Worm (Caenorhabditis elegans): ENCODE results near the gene trpp-12.

trpp-12 gene

DNA sequence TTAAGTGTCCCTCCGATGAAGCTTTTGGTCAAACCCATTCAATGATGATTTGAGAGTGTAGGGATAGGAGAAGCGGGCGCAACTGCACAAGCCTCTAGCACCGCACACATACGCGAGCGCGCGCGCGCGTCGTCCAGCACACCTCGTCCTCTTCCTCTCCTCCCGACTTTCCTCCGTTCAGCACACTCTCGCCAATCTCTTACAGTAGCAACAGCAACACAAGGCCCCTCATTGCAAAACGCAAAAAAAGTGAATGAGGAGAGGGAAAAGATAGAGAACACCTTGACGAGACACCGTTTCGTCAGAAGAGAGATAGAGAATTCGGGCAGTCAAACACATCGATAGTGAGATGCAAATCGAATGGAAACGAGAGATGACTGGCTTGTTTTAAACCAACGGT is 23.0 kb downstream of the trpp-12 start:
- TF ChIP-seq ets-4 (GFP tag; optimal IDR thresholded peaks at IDR 0.05) (no peak), nhr-90 (tag; optimal IDR thresholded peaks at IDR 0.05) (peak; percentile 13), zfh-2 (GFP tag; conservative IDR thresholded peaks at IDR 0.05) (peak; percentile 98), ceh-27 (GFP tag; optimal IDR thresholded peaks at IDR 0.05) (peak; percentile 57), aptf-2 (GFP tag; conservative IDR thresholded peaks at IDR 0.05) (no peak), F49E8.2 (tag; optimal IDR thresholded peaks at IDR 0.05; ENCODE audit: insufficient read depth) (no peak), dox-1 (GFP tag; IDR thresholded peaks at IDR 0.05) (peak; percentile 55; the same call in 1 of the 2 replicates), B0261.1 (tag; optimal IDR thresholded peaks at IDR 0.05) (no peak), attf-6 (GFP tag; IDR thresholded peaks at IDR 0.05) (no peak), egrh-3 (GFP tag; IDR thresholded peaks at IDR 0.05) (peak; percentile 93), nhr-80 (tag; optimal IDR thresholded peaks at IDR 0.05) (peak; percentile 91), lin-40 (tag; optimal IDR thresholded peaks at IDR 0.05) (peak; percentile 44), ztf-26 (tag; optimal IDR thresholded peaks at IDR 0.05) (peak; percentile 20), Y56A3A.18 (GFP tag; IDR thresholded peaks at IDR 0.05) (peak; percentile 52; the same call in 1 of the 2 replicates), chd-7 (tag; optimal IDR thresholded peaks at IDR 0.05) (peak; percentile 3), hmg-20 (GFP tag; IDR thresholded peaks at IDR 0.05) (no peak), ztf-18 (tag; optimal IDR thresholded peaks at IDR 0.05) (peak; percentile 29), Y95B8A.8 (GFP tag; IDR thresholded peaks at IDR 0.05) (no peak), B0019.2 (GFP tag; conservative IDR thresholded peaks at IDR 0.05) (no peak), bed-2 (GFP tag; IDR thresholded peaks at IDR 0.05) (no peak), F23B12.7 (tag; optimal IDR thresholded peaks at IDR 0.05; ENCODE audit: insufficient read depth) (peak; percentile 3), madf-10 (tag; optimal IDR thresholded peaks at IDR 0.05) (peak; percentile 10), ZK185.1 (tag; optimal IDR thresholded peaks at IDR 0.05; ENCODE audit: poor library complexity, severe bottlenecking) (peak; percentile 6), lin-26 (GFP tag; IDR thresholded peaks at IDR 0.05) (0 out of 2 replicates have a peak, but pooled peaks have one; percentile 14), Y53G8AR.9 (GFP tag; conservative IDR thresholded peaks at IDR 0.05) (0 out of 2 replicates have a peak, but pooled peaks have one; percentile 26), K12H6.12 (tag; optimal IDR thresholded peaks at IDR 0.05) (peak; percentile 54), nfya-2 (GFP tag; IDR thresholded peaks at IDR 0.05) (no peak), egl-44 (GFP tag; IDR thresholded peaks at IDR 0.05) (no peak), cebp-1 (GFP tag; IDR thresholded peaks at IDR 0.05) (0 out of 2 replicates have a peak, but pooled peaks have one; percentile 29), cebp-1 (tag; optimal IDR thresholded peaks at IDR 0.05) (no peak), K11D2.4 (GFP tag; IDR thresholded peaks at IDR 0.05) (no peak), him-1 (tag; optimal IDR thresholded peaks at IDR 0.05) (no peak), attf-5 (GFP tag; optimal IDR thresholded peaks at IDR 0.05) (peak; percentile 47), ceh-58 (GFP tag; IDR thresholded peaks at IDR 0.05) (no peak), pbrm-1 (GFP tag; IDR thresholded peaks at IDR 0.05) (no peak), ekl-4 (GFP tag; IDR thresholded peaks at IDR 0.05) (0 out of 2 replicates have a peak, but pooled peaks have one; percentile 26), hmg-1.2 (GFP tag; IDR thresholded peaks at IDR 0.05) (peak; percentile 58), nhr-27 (tag; optimal IDR thresholded peaks at IDR 0.05) (no peak)

DNA sequence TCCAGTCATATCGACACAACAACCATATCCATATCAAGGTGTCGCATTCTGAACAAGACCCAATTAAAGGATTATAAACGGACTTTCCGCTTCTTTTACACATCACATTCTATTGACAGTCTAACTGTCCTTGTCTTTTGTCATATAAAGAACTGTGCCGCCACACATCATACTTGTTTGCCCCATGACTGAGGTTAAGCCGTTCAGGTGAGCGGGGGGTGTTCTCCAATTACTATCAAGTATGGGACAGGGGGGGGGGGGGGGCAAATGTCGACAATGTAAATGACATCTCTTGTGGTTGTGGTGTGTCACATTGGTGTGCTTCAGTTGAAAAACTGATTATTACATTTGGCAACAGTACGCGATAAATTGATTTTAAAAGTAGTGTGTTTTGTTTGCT is 24.3 kb downstream of the trpp-12 start:
- TF ChIP-seq B0261.1 (tag; optimal IDR thresholded peaks at IDR 0.05) (no peak), cebp-1 (GFP tag; IDR thresholded peaks at IDR 0.05) (no peak), cebp-1 (tag; optimal IDR thresholded peaks at IDR 0.05) (peak; percentile 22), F52B5.7 (tag; optimal IDR thresholded peaks at IDR 0.05) (no peak)
